Fruit fly (Drosophila melanogaster): ENCODE results near the gene Mcm6.

Mcm6 gene

DNA sequence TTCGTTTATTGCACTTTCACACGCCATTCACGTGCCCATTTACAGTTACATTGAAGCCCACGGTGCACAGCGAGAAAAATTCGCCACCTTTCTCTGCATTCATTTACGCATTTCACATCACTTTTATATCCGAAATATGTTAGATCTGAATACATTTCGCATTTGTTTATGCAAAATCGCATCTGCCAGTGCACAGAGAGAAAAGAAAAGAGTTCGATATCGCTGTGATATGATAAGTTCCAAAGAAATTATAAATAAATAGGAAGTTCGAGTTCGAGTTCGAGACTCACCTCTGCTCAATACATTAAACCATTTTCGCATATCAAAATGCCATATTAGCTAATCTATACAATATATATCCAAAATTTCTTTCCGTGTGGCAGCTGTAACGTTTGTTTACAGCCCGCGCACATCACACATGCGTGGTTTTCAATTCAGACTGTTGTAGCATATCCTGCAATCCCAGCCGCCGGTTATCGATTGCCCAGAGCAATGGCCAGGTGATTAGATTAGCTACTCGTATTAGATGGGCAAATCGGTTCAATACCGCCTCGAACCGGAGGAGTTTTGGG is 18.1 kb upstream of the Mcm6 start (continued):
- TF ChIP-seq Dbx (GFP tag; IDR thresholded peaks at IDR 0.05) (peak; percentile 75), Camta (GFP tag; optimal IDR thresholded peaks at IDR 0.05) (peak; percentile 85), CG17385 (GFP tag; optimal IDR thresholded peaks at IDR 0.05) (peak; percentile 82), lbe (GFP tag; optimal IDR thresholded peaks at IDR 0.05) (peak; percentile 76), Drgx (GFP tag; IDR thresholded peaks at IDR 0.05) (peak; percentile 88), Nf-YC (tag; optimal IDR thresholded peaks at IDR 0.05) (peak; percentile 72), ERR (GFP tag; optimal IDR thresholded peaks at IDR 0.05) (peak; percentile 69), CG12769 (tag; optimal IDR thresholded peaks at IDR 0.05) (peak; percentile 85), CG10565 (GFP tag; optimal IDR thresholded peaks at IDR 0.05) (no peak), HmgZ (tag; optimal IDR thresholded peaks at IDR 0.05) (peak; percentile 81), CG8924 (tag; optimal IDR thresholded peaks at IDR 0.05) (peak; percentile 86), GATAe (GFP tag; conservative IDR thresholded peaks at IDR 0.05) (no peak; the same call in 1 of the 2 replicates), pros (GFP tag; optimal IDR thresholded peaks at IDR 0.05) (no peak), CG14667 (GFP tag; IDR thresholded peaks at IDR 0.05) (peak; percentile 68), CG18599 (GFP tag; optimal IDR thresholded peaks at IDR 0.05) (peak; percentile 90), CG2129 (GFP tag; IDR thresholded peaks at IDR 0.05; ENCODE audit: partially characterized antibody) (no peak), Lpt (GFP tag; optimal IDR thresholded peaks at IDR 0.05) (no peak), CG15011 (GFP tag; optimal IDR thresholded peaks at IDR 0.05) (peak; percentile 80), bowl (GFP tag; IDR thresholded peaks at IDR 0.05) (0 out of 2 replicates have a peak, but pooled peaks have one; percentile 5), CG1647 (GFP tag; optimal IDR thresholded peaks at IDR 0.05) (peak; percentile 70), ttk (GFP tag; IDR thresholded peaks at IDR 0.05) (peak; percentile 78), CG17186 (GFP tag; optimal IDR thresholded peaks at IDR 0.05) (peak; percentile 28), zen2 (GFP tag; IDR thresholded peaks at IDR 0.05; ENCODE audit: partially characterized antibody) (no peak), NfI (GFP tag; optimal IDR thresholded peaks at IDR 0.05) (peak; percentile 87), slbo (GFP tag; IDR thresholded peaks at IDR 0.05) (peak; percentile 86), emc (GFP tag; optimal IDR thresholded peaks at IDR 0.05) (peak; percentile 59), sima (GFP tag; optimal IDR thresholded peaks at IDR 0.05) (peak; percentile 66), da (GFP tag; optimal IDR thresholded peaks at IDR 0.05) (peak; percentile 58), CG4282 (GFP tag; optimal IDR thresholded peaks at IDR 0.05) (no peak), repo (GFP tag; optimal IDR thresholded peaks at IDR 0.05) (peak; percentile 63), CG33557 (GFP tag; optimal IDR thresholded peaks at IDR 0.05) (peak; percentile 41), CG6254 (GFP tag; optimal IDR thresholded peaks at IDR 0.05) (peak; percentile 47), Fer2 (tag; optimal IDR thresholded peaks at IDR 0.05) (peak; percentile 49), CG18476 (GFP tag; optimal IDR thresholded peaks at IDR 0.05) (peak; percentile 74), sqz (GFP tag; optimal IDR thresholded peaks at IDR 0.05) (peak; percentile 56), pita (GFP tag; optimal IDR thresholded peaks at IDR 0.05) (no peak), CG33213 (GFP tag; optimal IDR thresholded peaks at IDR 0.05) (peak; percentile 78), Adf1 (GFP tag; IDR thresholded peaks at IDR 0.05) (peak; percentile 40), Myb (GFP tag; optimal IDR thresholded peaks at IDR 0.05) (peak; percentile 60), CG14014 (GFP tag; IDR thresholded peaks at IDR 0.05) (peak; percentile 80), sug (tag; optimal IDR thresholded peaks at IDR 0.05) (peak; percentile 67), CG2889 (GFP tag; IDR thresholded peaks at IDR 0.05) (0 out of 3 replicates have a peak, but pooled peaks have one; percentile 48), trh (GFP tag; optimal IDR thresholded peaks at IDR 0.05) (peak; percentile 49), MBD-R2 (GFP tag; IDR thresholded peaks at IDR 0.05) (peak; percentile 34; the same call in 1 of the 2 replicates), nerfin-1 (tag; optimal IDR thresholded peaks at IDR 0.05) (peak; percentile 70), CG14441 (GFP tag; IDR thresholded peaks at IDR 0.05) (peak; percentile 82), sim (GFP tag; IDR thresholded peaks at IDR 0.05) (0 out of 2 replicates have a peak, but pooled peaks have one; percentile 17), CG12659 (GFP tag; optimal IDR thresholded peaks at IDR 0.05) (peak; percentile 86), CG17912 (GFP tag; optimal IDR thresholded peaks at IDR 0.05) (no peak), Six4 (GFP tag; optimal IDR thresholded peaks at IDR 0.05) (peak; percentile 64)
